Worm (Caenorhabditis elegans): Measurements from ENCODE around the gene nemp-1.

nemp-1 gene

DNA sequence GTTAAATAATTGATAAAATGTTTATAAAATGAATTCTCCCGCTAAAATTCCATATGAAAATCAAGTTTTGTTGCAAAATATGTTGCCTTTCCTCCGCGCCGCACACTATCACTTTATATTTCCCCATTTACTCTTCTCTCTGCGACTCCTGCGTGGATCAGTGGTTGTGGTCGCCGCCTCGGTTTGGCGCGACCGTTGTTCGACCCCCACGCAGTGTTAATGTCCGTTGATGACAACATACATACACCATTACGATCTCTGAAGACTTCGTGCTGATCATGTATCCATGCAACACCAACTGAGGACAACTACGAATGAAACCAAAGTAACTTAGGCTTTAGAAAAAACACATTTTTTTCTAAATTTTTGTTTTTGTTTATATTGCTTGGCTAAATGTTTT is 30.5 kb downstream of the nemp-1 start (continued):
- TF ChIP-seq nhr-76 (tag; optimal IDR thresholded peaks at IDR 0.05) (no peak), nhr-90 (tag; optimal IDR thresholded peaks at IDR 0.05; ENCODE audit: poor library complexity) (peak; percentile 81), skn-1 (tag; optimal IDR thresholded peaks at IDR 0.05) (peak; percentile 61), nhr-12 (tag; optimal IDR thresholded peaks at IDR 0.05) (no peak), F16B12.6 (tag; optimal IDR thresholded peaks at IDR 0.05) (no peak), nhr-11 (tag; optimal IDR thresholded peaks at IDR 0.05) (no peak), sox-4 (tag; optimal IDR thresholded peaks at IDR 0.05) (peak; percentile 54), rnt-1 (tag; optimal IDR thresholded peaks at IDR 0.05) (peak; percentile 75), tbx-2 (tag; optimal IDR thresholded peaks at IDR 0.05) (peak; percentile 71), C16A3.4 (tag; optimal IDR thresholded peaks at IDR 0.05) (peak; percentile 81), ztf-11 (tag; optimal IDR thresholded peaks at IDR 0.05) (peak in 1 of 2 experiments; percentile 60), unc-130 (tag; optimal IDR thresholded peaks at IDR 0.05) (peak; percentile 72), pqm-1 (tag; optimal IDR thresholded peaks at IDR 0.05) (no peak), ceh-88 (GFP tag; IDR thresholded peaks at IDR 0.05) (peak; percentile 56), unc-98 (GFP tag; IDR thresholded peaks at IDR 0.05) (0 out of 2 replicates have a peak, but pooled peaks have one; percentile 26), fkh-4 (tag; optimal IDR thresholded peaks at IDR 0.05; ENCODE audit: borderline replicate concordance) (peak; percentile 21), egl-13 (tag; optimal IDR thresholded peaks at IDR 0.05) (peak; percentile 45), lin-15B (tag; optimal IDR thresholded peaks at IDR 0.05) (peak; percentile 25), ceh-63 (GFP tag; optimal IDR thresholded peaks at IDR 0.05) (no peak), aha-1 (tag; optimal IDR thresholded peaks at IDR 0.05) (no peak), irx-1 (tag; optimal IDR thresholded peaks at IDR 0.05) (peak; percentile 66), dsc-1 (tag; optimal IDR thresholded peaks at IDR 0.05) (peak; percentile 71), lsy-2 (tag; optimal IDR thresholded peaks at IDR 0.05) (peak; percentile 73 to 87), nhr-77 (tag; optimal IDR thresholded peaks at IDR 0.05) (peak; percentile 45), fkh-8 (tag; optimal IDR thresholded peaks at IDR 0.05) (peak; percentile 74), snu-23 (GFP tag; optimal IDR thresholded peaks at IDR 0.05) (peak; percentile 88), Y116A8C.19 (tag; optimal IDR thresholded peaks at IDR 0.05; ENCODE audit: borderline replicate concordance) (no peak), fos-1 (tag; optimal IDR thresholded peaks at IDR 0.05) (peak; percentile 81), ets-5 (GFP tag; IDR thresholded peaks at IDR 0.05) (no peak), vab-15 (tag; optimal IDR thresholded peaks at IDR 0.05) (no peak), ceh-82 (tag; optimal IDR thresholded peaks at IDR 0.05) (peak; percentile 1 to 81 (median 13)), nhr-47 (tag; optimal IDR thresholded peaks at IDR 0.05) (peak; percentile 87), sptf-1 (tag; optimal IDR thresholded peaks at IDR 0.05) (no peak), jun-1 (tag; optimal IDR thresholded peaks at IDR 0.05) (peak; percentile 73), lin-35 (GFP tag; optimal IDR thresholded peaks at IDR 0.05) (peak; percentile 74 to 83), efl-1 (optimal IDR thresholded peaks at IDR 0.05) (peak; percentile 47 to 61), efl-1 (GFP tag; optimal IDR thresholded peaks at IDR 0.05 in 1 of 2) (peak; percentile 60 to 95), nhr-20 (tag; optimal IDR thresholded peaks at IDR 0.05) (peak; percentile 81), unc-86 (tag; optimal IDR thresholded peaks at IDR 0.05) (peak; percentile 45), sup-37 (GFP tag; optimal IDR thresholded peaks at IDR 0.05) (peak; percentile 22), hlh-4 (tag; optimal IDR thresholded peaks at IDR 0.05) (no peak), dpl-1 (GFP tag; optimal IDR thresholded peaks at IDR 0.05) (peak; percentile 32 to 60 (median 57)), nhr-19 (GFP tag; conservative IDR thresholded peaks at IDR 0.05) (peak; percentile 56), unc-30 (tag; optimal IDR thresholded peaks at IDR 0.05) (no peak), lin-14 (GFP tag; optimal IDR thresholded peaks at IDR 0.05) (no peak), mef-2 (tag; optimal IDR thresholded peaks at IDR 0.05) (peak; percentile 17), nhr-71 (tag; optimal IDR thresholded peaks at IDR 0.05) (peak; percentile 80), lin-13 (GFP tag; optimal IDR thresholded peaks at IDR 0.05) (peak; percentile 53), elt-3 (tag; optimal IDR thresholded peaks at IDR 0.05) (peak in 2 of 6 experiments; percentile 23 to 65), egl-27 (tag; optimal IDR thresholded peaks at IDR 0.05) (peak in 1 of 2 experiments; percentile 20), lir-3 (tag; optimal IDR thresholded peaks at IDR 0.05; ENCODE audit: poor library complexity) (no peak), zag-1 (tag; optimal IDR thresholded peaks at IDR 0.05) (no peak), xbp-1 (tag; optimal IDR thresholded peaks at IDR 0.05) (peak; percentile 71)

Measured in whole organism, L1 larva.